Worm (Caenorhabditis elegans) whole organism, L3 larva: ENCODE data around the gene zig-12.

Experiments used
- ZK546.5 ChIP-seq: sonication (generic microtip); optimal IDR thresholded peaks from 2 replicates; lab custom pipeline; 2017; ENCODE audit warnings: missing biosample characterization, missing genetic modification characterization
- ama-1 ChIP-seq: fragments of 150-350 bp; optimal IDR thresholded peaks from 2 replicates; lab custom pipeline; 2018
- ceh-9 ChIP-seq: sonication (generic microtip); optimal IDR thresholded peaks from 2 replicates; lab custom pipeline; 2018; ENCODE audit warnings: missing biosample characterization, missing genetic modification characterization
- daf-12 ChIP-seq: fragments of 150-350 bp; optimal IDR thresholded peaks from 2 replicates; lab custom pipeline; 2014; ENCODE audit warnings: missing biosample characterization, missing genetic modification reagents, missing genetic modification characterization
- fos-1 ChIP-seq: fragments of 150-350 bp; optimal IDR thresholded peaks from 2 replicates; lab custom pipeline; 2014; ENCODE audit warnings: missing biosample characterization, missing genetic modification characterization
- mdl-1 ChIP-seq: fragments of 150-350 bp; optimal IDR thresholded peaks from 2 replicates; lab custom pipeline; 2014; ENCODE audit warnings: missing biosample characterization, missing genetic modification characterization
- nhr-11 ChIP-seq: fragments of 150-350 bp; optimal IDR thresholded peaks from 2 replicates; lab custom pipeline; 2014; ENCODE audit warnings: missing biosample characterization, missing genetic modification characterization
- nhr-25 ChIP-seq: sonication (generic microtip); optimal IDR thresholded peaks from 2 replicates; lab custom pipeline; 2017; ENCODE audit warnings: missing biosample characterization, missing genetic modification characterization
- nhr-76 ChIP-seq: fragments of 150-350 bp; sonication (generic microtip); optimal IDR thresholded peaks from 5 replicates; lab custom pipeline; 2014; ENCODE audit warnings: missing biosample characterization, missing genetic modification characterization
- snpc-4 ChIP-seq: fragments of 150-350 bp; optimal IDR thresholded peaks from 2 replicates; lab custom pipeline; 2014; ENCODE audit warnings: missing biosample characterization, missing genetic modification characterization
- ztf-11 ChIP-seq: fragments of 150-350 bp; optimal IDR thresholded peaks from 2 replicates; lab custom pipeline; 2014; ENCODE audit warnings: missing biosample characterization, missing genetic modification characterization

DNA sequence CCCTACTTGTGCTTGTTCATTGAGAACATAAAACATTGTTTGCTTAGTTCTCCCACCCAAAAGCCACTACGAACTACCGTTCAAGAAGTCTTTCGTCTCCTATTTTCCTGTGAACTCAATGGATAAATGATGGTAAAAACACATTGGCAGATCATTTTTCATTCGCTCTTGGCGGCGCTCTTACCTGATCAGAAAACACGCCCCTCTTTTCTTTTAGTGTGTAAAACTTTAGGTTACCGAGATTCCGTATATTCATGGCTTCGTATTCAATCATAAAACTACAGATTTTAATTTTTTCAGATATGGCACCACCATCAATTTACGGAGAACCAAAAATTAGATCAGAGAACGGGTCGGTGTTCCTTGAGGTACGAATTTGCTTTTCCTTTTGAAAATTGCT lies at the start of gene zig-12:
- TF ChIP-seq ama-1 (no peak), ztf-11 (tag; lab: Kevin White, UChicago) (no peak), nhr-11 (tag; lab: Kevin White, UChicago) (no peak), daf-12 (no peak), nhr-25 (tag; lab: Kevin White, UChicago) (no peak), snpc-4 (no peak), mdl-1 (tag; lab: Kevin White, UChicago) (no peak), ceh-9 (no peak), nhr-76 (no peak), fos-1 (tag; lab: Kevin White, UChicago) (no peak), ZK546.5 (no peak)
